Worm (Caenorhabditis elegans) whole organism, young adult: ENCODE results near the gene odd-2.

Source experiments
- ekl-4 ChIP-seq: fragments of 200-800 bp; sonication (Bioruptor generic); IDR thresholded peaks from 2 replicates; pipeline ENCODE4 v1.3.6; 2022; ENCODE audit warnings: missing genetic modification reagents, missing genetic modification characterization, missing compliant biosample characterization
- sea-2 ChIP-seq: fragments of 200-800 bp; sonication (Bioruptor generic); IDR thresholded peaks from 2 replicates; pipeline ENCODE4 v1.3.6; 2022; ENCODE audit warnings: missing genetic modification characterization, missing compliant biosample characterization

DNA sequence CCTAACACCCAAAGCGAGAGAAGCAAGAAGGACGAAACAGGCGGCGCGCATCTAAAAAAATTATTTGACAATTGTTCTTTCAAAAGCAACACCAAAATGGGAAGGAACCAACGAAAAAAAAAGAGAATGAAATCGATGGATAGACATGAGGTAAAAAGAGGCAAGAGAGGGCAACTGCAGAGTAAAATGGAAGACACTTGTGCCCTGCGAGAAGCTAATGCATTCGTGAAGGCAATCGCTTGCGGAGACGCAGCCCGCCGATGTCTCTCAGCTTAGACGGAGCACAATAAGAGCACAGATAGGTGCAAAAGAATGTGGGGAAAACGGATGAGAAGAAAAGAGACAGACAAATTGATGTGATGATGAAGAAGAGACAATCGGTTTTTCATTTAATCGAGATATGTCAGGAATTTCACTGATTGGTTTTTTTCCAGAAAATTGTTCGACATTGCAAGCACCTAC is 32.1 kb downstream of the odd-2 start, which contains the start of gene C15H9.9:
- TF ChIP-seq ekl-4 (GFP tag; lab: Robert Waterston, UW) (no peak), sea-2 (GFP tag; lab: Robert Waterston, UW) (no peak)
